Fruit fly (Drosophila melanogaster): ENCODE measurements around the gene CG7054.

CG7054 gene

DNA sequence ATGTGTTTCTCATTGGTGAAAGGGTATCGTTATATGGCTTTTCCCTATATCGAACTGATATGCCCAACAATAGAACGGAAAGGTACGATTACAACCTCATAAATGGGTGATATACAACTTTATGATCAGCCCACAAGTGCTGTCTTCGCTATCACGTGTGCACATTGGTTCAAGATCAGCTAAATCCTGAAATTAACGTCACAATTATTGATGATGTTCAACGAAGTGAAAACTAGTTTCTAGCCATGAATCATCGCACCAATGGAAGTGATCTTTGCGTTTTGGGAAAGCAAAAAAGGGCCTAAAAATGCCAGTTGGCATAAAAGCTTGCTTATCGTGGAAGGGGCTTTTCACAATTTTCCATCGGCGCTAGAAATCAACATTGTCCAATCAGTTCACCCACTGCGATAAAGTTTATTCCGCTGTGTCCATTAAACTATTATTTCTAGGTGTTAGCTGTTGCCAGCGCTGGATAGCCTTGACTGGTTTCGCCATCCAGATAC, at the start of gene CG7054:
Gene CG7054 (plus strand): TSS at position 375 of the 503 bp plus-strand sequence.
- TF ChIP-seq noc (tag; optimal IDR thresholded peaks at IDR 0.05), result peak; percentile 73

DNA sequence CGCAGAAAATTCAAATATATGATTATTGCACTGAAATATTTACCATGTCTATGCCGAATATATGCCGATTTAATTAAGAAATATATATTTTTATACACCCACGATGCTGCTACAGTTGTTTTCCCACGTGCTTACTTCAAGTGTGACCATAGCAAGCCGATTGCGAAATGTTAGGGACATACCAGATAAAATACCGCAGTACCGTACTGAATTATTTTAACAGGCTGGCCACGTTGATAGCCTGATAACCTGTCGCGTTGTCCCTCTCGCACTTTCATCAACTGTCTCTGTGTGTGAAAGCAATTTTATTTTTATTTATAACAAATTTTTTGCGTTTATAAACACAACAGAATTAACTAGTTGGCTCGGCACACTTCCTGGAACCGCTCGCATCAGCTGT, 43.9 kb upstream of the CG7054 start, which contains the start of the genes Nop56 and mats:
Gene Nop56 (minus strand): TSS at position 158 of the 400 bp plus-strand sequence.
Gene mats (plus strand): TSS at position 251 of the 400 bp plus-strand sequence.
- TF ChIP-seq noc (tag; optimal IDR thresholded peaks at IDR 0.05), result peak; percentile 9

DNA sequence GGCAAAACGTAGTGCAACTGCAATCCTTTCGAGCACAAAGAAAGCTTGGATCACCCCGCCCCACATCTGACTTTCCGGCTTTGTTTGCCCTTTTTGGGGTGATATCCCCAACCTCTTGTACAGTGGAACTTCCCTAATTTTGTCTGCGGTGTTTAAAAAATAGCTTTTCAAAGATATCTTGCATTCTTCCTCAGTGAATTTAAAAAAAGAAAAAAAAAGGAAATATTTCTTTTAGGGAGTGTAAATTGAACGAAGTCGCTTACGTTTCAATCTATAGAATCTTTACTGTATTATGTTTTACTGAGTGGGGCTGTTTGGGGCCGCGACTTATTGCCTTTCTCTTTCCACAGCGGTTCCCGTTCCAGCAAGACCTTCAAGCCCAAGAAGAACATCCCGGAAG, 43.2 kb upstream of the CG7054 start:
- peak; percentile 78 for TF ChIP-seq noc (tag; optimal IDR thresholded peaks at IDR 0.05)

DNA sequence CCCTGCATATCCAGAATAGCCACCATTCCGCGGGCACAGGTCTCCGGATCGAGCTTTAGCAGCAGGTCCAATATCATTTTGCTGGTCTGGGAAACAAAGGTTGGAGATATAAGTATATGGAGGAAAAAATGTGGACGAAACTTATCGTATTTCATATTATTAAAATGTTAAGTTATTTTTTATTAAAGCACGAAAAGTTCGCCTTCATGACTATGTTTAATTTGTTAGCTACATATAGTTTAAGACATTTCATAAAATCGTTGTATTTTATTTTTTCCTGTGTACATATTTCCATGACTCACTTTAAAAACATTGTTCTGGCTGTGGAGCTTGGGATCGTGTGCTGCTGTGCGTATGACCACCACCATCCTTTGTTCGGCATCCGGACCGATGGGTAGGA, 40.8 kb upstream of the CG7054 start:
- no peak for TF ChIP-seq noc (tag; optimal IDR thresholded peaks at IDR 0.05)

DNA sequence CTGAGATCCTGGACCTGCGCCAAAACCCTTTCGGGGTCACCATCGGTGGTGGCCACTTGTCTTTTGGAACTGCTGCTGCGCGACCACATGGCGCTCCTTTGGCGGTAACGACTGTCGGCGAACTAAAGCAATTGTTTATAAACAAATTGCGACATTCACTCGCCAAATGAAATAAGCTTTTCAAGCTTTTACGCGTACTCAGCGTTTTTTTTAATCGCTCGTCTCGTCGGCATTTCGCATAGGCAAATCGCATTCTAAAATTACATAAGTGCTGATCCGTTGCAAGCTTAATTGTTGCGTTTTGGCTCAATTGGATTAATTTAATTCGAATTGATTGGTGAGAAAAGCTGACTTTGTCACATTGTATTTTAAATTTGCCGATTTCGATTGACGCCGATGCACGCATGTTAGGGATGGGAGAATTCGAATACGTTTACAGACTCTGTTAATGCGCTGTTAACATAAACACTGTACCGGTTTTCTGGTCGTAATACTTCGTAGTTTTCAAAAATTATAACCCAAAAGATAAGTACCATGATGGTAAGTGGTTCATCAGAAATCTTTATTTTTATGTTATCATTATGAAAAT, 40.1 kb upstream of the CG7054 start, which contains the start of gene pinta:
Gene pinta (minus strand): TSS at position 328 of the 589 bp plus-strand sequence.
- TF ChIP-seq noc (tag; optimal IDR thresholded peaks at IDR 0.05), result no peak

DNA sequence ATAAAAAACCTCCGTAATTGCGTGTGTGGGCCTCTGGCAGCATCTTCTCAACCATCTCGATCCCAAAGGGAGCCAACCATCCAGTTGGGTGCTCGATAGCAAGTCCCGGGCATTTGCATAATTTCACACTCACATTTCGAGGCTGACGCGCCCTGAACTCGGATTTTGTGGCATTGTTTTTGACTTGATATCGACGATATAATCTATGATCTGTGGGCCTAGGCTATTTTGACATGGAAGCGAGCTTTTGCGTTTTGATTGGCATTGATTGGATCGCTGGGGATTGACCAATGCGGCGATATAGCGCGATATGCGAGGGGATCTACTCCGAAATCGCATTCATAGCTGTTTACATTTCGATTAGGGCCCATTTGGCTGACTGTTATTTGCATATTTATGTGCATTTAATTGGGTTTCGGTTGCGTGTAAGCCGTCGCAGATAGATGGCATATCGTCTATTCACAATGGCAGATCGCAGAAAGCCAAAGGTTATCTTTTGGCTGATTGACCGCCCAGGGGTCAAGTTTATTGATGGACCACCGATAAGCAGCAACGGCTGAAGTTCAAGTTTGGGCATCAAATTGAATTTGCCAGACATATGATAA, 32.5 kb upstream of the CG7054 start:
- TF ChIP-seq noc (tag; optimal IDR thresholded peaks at IDR 0.05), result no peak

DNA sequence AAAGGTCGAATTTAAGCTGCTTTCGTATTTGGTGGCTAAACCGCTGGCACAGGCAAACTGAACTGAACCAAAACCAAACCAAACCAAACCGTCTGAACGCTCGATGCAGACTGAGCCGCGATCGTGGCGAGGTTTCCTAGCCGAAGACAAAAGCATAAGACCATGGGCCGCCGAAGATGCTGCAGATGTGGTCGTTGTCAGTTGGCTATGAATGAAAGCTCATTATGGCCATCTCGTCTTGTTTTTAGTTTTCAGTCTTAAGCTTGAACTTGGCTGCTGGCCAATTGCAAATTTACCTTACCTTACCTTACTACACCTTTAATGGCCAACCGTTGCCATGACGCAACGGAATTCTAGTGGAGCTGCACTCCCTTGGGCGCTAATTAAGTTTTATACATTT, 28.7 kb upstream of the CG7054 start, which contains the start of gene CG13847:
Gene CG13847 (minus strand): TSS at position 101 of the 400 bp plus-strand sequence.
- TF ChIP-seq noc (tag; optimal IDR thresholded peaks at IDR 0.05), result no peak

DNA sequence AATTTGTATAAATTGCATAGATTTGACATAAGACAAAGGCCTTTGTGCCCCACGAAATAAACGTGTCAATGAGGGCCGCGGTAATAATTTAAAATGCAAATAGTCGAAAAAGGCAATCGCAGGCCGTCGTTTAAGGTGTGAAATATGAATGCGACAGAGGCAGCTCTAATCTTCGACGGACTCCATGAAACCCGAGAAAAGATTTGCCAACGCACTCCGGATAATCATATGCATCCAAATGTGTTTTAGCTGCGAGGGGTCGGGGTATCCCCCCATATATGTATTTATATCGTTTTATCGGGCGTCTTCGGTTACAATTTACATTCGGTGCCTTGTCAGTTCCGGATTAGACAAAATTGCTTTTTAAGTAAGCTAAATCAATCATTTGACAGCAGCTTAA, 26.5 kb upstream of the CG7054 start:
- TF ChIP-seq noc (tag; optimal IDR thresholded peaks at IDR 0.05), result no peak

DNA sequence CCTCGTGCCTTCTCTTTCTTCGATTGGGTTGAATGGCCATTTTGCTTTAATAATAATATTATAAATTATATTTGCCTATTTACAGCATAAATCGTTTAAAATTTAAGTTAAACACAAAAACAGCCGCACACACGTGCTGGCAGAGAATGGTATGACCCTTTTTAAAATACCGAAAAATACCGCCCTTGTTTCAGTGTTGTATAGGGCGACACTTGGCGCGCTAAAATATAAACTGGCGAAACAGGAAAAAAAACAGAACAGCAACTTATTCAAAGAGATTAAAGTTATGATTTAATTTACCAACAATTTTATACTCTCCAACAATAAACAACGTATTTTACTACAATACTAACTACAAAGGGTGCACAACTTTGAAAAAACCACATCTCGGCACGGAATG, 18.3 kb upstream of the CG7054 start, which contains the start of gene CG12499:
Gene CG12499 (minus strand): TSS at position 95 of the 400 bp plus-strand sequence.
- TF ChIP-seq noc (tag; optimal IDR thresholded peaks at IDR 0.05), result no peak

DNA sequence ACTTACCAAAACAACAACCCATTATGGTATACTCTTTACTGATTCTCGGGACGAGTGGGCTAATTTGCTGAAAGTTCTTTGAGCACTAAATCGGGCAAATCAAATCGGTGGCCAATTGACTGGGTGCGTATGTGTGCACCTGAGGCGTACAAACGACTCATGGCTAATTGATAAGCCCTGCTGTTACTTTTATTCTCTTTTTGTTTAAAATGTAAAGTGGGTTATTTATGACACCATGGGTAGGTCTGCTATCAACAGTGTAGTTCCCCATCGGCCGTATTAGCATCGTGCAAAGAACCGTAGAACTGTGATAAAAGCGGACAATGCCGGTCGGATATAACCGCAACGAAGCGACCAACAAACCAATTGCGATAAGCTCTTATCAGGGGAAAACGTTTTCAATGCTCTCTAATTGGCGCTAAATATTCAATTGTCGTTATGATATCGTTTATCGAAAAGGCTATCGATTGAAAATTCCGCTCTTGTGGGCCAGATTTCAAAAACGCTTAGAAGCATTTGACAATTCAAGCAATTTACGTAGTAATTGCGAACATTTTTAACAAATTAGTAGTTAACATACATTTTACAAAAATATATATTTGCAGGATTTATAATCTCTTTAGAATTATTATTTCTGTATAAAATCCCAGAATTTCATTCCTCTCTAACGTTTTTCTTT, 17.5 kb upstream of the CG7054 start, which contains the start of gene CG34288:
Gene CG34288 (minus strand): TSS at position 69 of the 679 bp plus-strand sequence.
- peak; percentile 35 for TF ChIP-seq noc (tag; optimal IDR thresholded peaks at IDR 0.05)

DNA sequence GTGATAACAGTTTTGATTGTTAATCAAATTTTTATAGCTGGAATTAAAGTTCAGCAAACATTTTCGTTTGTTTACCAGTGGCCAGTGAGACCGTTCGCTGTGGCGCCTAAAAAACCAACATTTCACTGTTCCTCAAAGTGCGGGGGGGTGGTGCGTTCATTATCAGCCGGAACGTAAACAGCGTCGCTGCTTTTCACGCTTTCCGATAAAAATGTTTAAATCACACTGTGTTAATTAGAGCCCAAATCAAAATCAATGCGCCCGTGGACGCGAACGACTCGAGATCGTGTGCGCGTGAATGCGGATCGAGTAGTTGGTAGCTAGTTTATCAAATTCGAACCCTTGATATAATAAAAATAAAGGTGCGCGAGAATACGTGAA, 16.9 kb upstream of the CG7054 start, which contains the start of gene CG34376:
Gene CG34376 (plus strand): TSS at position 226 of the 381 bp plus-strand sequence.
- peak; percentile 28 for TF ChIP-seq noc (tag; optimal IDR thresholded peaks at IDR 0.05)

DNA sequence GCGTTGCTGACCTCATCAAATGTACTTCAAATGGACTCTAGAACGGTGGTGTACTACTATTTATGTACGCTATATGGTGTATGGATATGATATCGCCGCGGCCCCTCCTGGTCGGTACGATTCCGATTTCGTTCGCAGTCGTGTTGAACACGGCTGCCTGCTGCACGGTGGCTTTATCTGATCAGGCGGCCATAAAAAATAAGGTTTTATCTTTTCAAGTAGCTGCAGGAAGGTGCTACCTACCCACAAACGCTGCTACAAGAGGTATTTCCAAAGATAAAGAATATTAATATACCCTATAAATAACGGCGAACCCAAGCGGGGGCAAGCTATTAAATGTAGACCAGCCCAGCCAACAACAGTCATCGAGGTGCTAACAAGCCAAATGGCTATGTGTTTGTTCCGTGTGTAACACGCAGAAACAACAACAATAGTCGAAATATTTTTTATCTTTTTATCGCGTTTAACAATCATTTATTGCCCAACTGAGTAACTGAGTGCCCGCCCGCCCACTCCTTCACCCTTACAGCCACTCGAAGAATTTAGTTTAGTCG, 14.8 kb upstream of the CG7054 start:
- no peak for TF ChIP-seq noc (tag; optimal IDR thresholded peaks at IDR 0.05)

DNA sequence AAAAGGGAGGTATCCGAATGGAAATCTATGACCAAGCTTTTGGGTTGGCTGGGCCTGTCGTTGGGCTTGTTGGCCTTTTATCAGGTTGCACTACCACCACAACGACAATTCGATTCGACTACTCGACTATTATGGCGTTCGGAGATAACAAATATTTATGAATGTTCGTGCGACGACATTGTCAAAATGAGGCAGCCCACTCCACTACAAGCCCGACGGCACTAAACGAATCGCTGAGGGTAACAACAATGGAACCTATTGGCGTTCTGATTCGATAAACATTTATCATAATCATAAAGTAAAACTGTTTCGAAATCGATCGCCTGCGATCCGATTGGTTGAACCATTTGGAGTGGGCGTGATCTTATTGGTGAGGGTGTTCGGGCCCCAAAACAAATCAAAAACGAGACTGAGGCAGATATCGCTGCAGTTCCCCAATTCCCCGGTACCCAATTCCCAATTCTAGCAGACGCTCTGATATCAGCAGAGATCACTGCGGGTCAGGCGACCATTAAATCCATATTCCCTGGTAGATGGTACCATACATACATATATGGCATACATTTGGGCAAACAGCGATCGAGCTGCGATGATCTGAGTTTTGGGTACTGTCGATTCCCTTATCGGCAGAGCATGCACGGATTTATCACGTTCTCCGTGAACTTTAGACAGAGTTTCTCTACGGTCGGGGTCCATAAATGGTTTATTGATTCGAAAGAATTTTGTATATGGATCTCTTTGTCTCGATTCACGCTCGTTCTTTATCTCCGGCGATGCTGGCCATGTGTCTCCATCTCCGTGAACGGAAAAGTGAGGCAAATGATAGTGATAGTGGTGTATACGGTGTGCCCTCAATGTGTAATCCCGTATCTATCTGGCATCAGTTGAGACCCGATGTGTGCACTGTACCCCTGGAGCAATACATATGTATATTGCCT, 10.1 kb upstream of the CG7054 start:
- TF ChIP-seq noc (tag; optimal IDR thresholded peaks at IDR 0.05), result no peak

DNA sequence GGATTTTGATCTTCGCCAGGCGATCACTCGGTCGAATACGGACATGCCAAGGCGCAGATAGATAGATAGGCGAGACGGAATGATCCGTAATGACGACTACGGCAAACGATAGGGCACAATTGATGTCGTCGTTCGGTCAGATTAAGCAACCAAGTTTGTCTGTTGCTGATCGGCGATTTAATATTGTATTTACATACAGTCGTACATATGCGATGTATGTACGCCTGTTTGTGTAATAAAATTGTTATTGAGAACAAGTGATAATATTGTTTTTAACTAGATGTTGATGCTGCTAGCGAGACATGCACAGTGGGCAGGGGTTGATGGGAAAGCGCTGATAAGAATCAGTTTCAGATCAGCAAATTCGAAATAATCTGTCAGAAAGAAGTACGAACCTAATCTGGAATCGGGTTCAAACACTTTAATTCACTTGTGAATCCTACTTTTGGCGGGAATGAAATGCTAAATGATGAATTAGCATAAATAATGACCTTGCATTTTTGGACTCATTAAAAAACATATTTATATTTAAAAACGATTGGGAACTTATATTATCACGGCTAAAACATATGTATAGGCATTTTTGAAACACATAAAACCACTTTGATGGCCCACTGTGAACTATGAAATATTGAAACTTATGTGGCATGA, 9.3 kb upstream of the CG7054 start:
- TF ChIP-seq noc (tag; optimal IDR thresholded peaks at IDR 0.05), result peak; percentile 24
